Fruit fly (Drosophila melanogaster) whole organism, wandering third instar larva: Measurements from ENCODE around the gene CG31928.

Experiments used
- Dfd ChIP-seq: fragments of >200 bp; optimal IDR thresholded peaks from 2 replicates; lab custom pipeline; 2017; ENCODE audit warnings: missing biosample characterization, missing genetic modification characterization
- Hr78 ChIP-seq: fragments of >200 bp; optimal IDR thresholded peaks from 2 replicates; lab custom pipeline; 2017; ENCODE audit warnings: missing biosample characterization, missing genetic modification characterization
- br ChIP-seq: fragments of 200-800 bp; sonication (Bioruptor generic); optimal IDR thresholded peaks from 2 replicates; lab custom pipeline; 2016; ENCODE audit warnings: missing biosample characterization, missing genetic modification characterization
- fru ChIP-seq: fragments of 200-800 bp; sonication (Bioruptor generic); optimal IDR thresholded peaks from 3 replicates; lab custom pipeline; 2016; ENCODE audit warnings: missing biosample characterization, mild to moderate bottlenecking, missing genetic modification characterization
- psq ChIP-seq: fragments of 200-800 bp; sonication (Bioruptor generic); optimal IDR thresholded peaks from 3 replicates; lab custom pipeline; 2017; ENCODE audit warnings: missing biosample characterization, mild to moderate bottlenecking, missing genetic modification characterization, moderate library complexity

- TF ChIP-seq Dfd (GFP tag; lab: Kevin White, UChicago) (no peak), psq (GFP tag; lab: Kevin White, UChicago) (no peak), fru (GFP tag; lab: Kevin White, UChicago) (no peak), br (no peak), Hr78 (GFP tag; lab: Kevin White, UChicago) (no peak)
Observed at dm6 chr2L:1463362-1463908, 28.7 kb upstream of the CG31928 start.
